Worm (Caenorhabditis elegans) whole organism, mixed stage, embryonic: ENCODE measurements around the gene memo-1.

ENCODE experiments used
- M03D4.4 ChIP-seq: sonication (generic microtip); optimal IDR thresholded peaks from 2 replicates; lab custom pipeline; 2017; ENCODE audit warnings: mild to moderate bottlenecking, missing genetic modification characterization, missing compliant biosample characterization
- bed-3 ChIP-seq: fragments of 200-800 bp; sonication (Bioruptor generic); optimal IDR thresholded peaks from 3 replicates; lab custom pipeline; 2018; ENCODE audit warnings: mild to moderate bottlenecking, missing genetic modification characterization, moderate library complexity, missing compliant biosample characterization
- blmp-1 ChIP-seq: fragments of 150-350 bp; optimal IDR thresholded peaks from 2 replicates; lab custom pipeline; 2014; ENCODE audit warnings: missing biosample characterization, missing genetic modification characterization
- ceh-39 ChIP-seq: fragments of 150-350 bp; optimal IDR thresholded peaks from 2 replicates; lab custom pipeline; 2014; ENCODE audit warnings: missing biosample characterization, missing genetic modification characterization
- ceh-43 ChIP-seq: fragments of 200-800 bp; sonication (Bioruptor generic); optimal IDR thresholded peaks from 2 replicates; lab custom pipeline; 2018; ENCODE audit warnings: mild to moderate bottlenecking, missing genetic modification characterization, moderate library complexity, missing compliant biosample characterization
- ceh-83 ChIP-seq: fragments of 200-800 bp; sonication (Bioruptor generic); optimal IDR thresholded peaks from 2 replicates; lab custom pipeline; 2018; ENCODE audit warnings: mild to moderate bottlenecking, missing genetic modification characterization, missing compliant biosample characterization
- ces-1 ChIP-seq: fragments of 150-350 bp; optimal IDR thresholded peaks from 2 replicates; lab custom pipeline; 2014; ENCODE audit warnings: missing biosample characterization, missing genetic modification reagents, missing genetic modification characterization
- cnd-1 ChIP-seq: fragments of 200-800 bp; sonication (Bioruptor generic); optimal IDR thresholded peaks from 2 replicates; lab custom pipeline; 2018; ENCODE audit warnings: mild to moderate bottlenecking, missing genetic modification characterization, missing compliant biosample characterization
- drap-1 ChIP-seq: fragments of 200-800 bp; sonication (Bioruptor generic); optimal IDR thresholded peaks from 3 replicates; lab custom pipeline; 2018; ENCODE audit warnings: mild to moderate bottlenecking, missing genetic modification characterization, missing compliant biosample characterization
- elt-1 ChIP-seq: sonication (generic microtip); optimal IDR thresholded peaks from 2 replicates; lab custom pipeline; 2017; ENCODE audit warnings: missing genetic modification characterization, mild to moderate bottlenecking, missing compliant biosample characterization, antibody characterized with exemption, moderate library complexity, borderline replicate concordance; ENCODE audit not compliant: insufficient read depth
- elt-3 ChIP-seq: fragments of 150-350 bp; optimal IDR thresholded peaks from 2 replicates; lab custom pipeline; 2014; ENCODE audit warnings: missing biosample characterization, missing genetic modification characterization
- flh-1 ChIP-seq: fragments of 200-800 bp; sonication (Bioruptor generic); optimal IDR thresholded peaks from 2 replicates; lab custom pipeline; 2018; ENCODE audit warnings: mild to moderate bottlenecking, missing genetic modification characterization, moderate library complexity, missing compliant biosample characterization
- ham-2 ChIP-seq: fragments of 200-800 bp; sonication (Bioruptor generic); optimal IDR thresholded peaks from 2 replicates; lab custom pipeline; 2018; ENCODE audit warnings: mild to moderate bottlenecking, missing genetic modification characterization, missing compliant biosample characterization
- hlh-1 ChIP-seq: fragments of 150-350 bp; optimal IDR thresholded peaks from 2 replicates; lab custom pipeline; 2014; ENCODE audit warnings: missing biosample characterization, missing genetic modification reagents, missing genetic modification characterization
- lin-13 ChIP-seq: fragments of 150-350 bp; optimal IDR thresholded peaks from 2 replicates; lab custom pipeline; 2014; ENCODE audit warnings: missing biosample characterization, missing genetic modification characterization
- lin-32 ChIP-seq: fragments of 200-800 bp; sonication (Bioruptor generic); optimal IDR thresholded peaks from 2 replicates; lab custom pipeline; 2018; ENCODE audit warnings: mild to moderate bottlenecking, missing genetic modification characterization, missing compliant biosample characterization
- lsy-2 ChIP-seq: fragments of 150-350 bp; optimal IDR thresholded peaks from 2 replicates; lab custom pipeline; 2014; ENCODE audit warnings: missing biosample characterization, missing genetic modification characterization
- mab-5 ChIP-seq: fragments of 150-350 bp; optimal IDR thresholded peaks from 2 replicates; lab custom pipeline; 2014; ENCODE audit warnings: missing biosample characterization, missing genetic modification characterization
- mep-1 ChIP-seq: fragments of 150-350 bp; optimal IDR thresholded peaks from 2 replicates; lab custom pipeline; 2017; ENCODE audit warnings: missing biosample characterization, missing genetic modification reagents, missing genetic modification characterization, inconsistent platforms
- mls-2 ChIP-seq: sonication (generic microtip); optimal IDR thresholded peaks from 2 replicates; lab custom pipeline; 2016; ENCODE audit warnings: mild to moderate bottlenecking, missing genetic modification characterization, moderate library complexity, missing compliant biosample characterization
- nhr-2 ChIP-seq: fragments of 150-350 bp; optimal IDR thresholded peaks from 2 replicates; lab custom pipeline; 2014; ENCODE audit warnings: missing biosample characterization, missing genetic modification characterization
- nhr-237 ChIP-seq: fragments of 150-350 bp; optimal IDR thresholded peaks from 2 replicates; lab custom pipeline; 2014; ENCODE audit warnings: missing biosample characterization, missing genetic modification characterization
- nhr-76 ChIP-seq: sonication (generic microtip); optimal IDR thresholded peaks from 2 replicates; lab custom pipeline; 2017; ENCODE audit warnings: missing biosample characterization, missing genetic modification characterization
- pha-4 ChIP-seq: fragments of 150-350 bp; optimal IDR thresholded peaks from 2 replicates; lab custom pipeline; 2018; ENCODE audit warnings: missing biosample characterization, missing genetic modification reagents, missing genetic modification characterization
- sem-2 ChIP-seq: fragments of 200-800 bp; sonication (Bioruptor generic); optimal IDR thresholded peaks from 2 replicates; lab custom pipeline; 2018; ENCODE audit warnings: mild to moderate bottlenecking, missing genetic modification characterization, missing compliant biosample characterization
- snpc-4 ChIP-seq: fragments of 150-350 bp; optimal IDR thresholded peaks from 2 replicates; lab custom pipeline; 2014; ENCODE audit warnings: missing biosample characterization, missing genetic modification characterization
- unc-39 ChIP-seq: fragments of 150-350 bp; optimal IDR thresholded peaks from 2 replicates; lab custom pipeline; 2014; ENCODE audit warnings: missing biosample characterization, missing genetic modification characterization
- unc-62 ChIP-seq: fragments of 150-350 bp; optimal IDR thresholded peaks from 2 replicates; lab custom pipeline; 2014; ENCODE audit warnings: missing biosample characterization, missing genetic modification reagents, missing genetic modification characterization
- zip-8 ChIP-seq: fragments of 150-350 bp; optimal IDR thresholded peaks from 2 replicates; lab custom pipeline; 2014; ENCODE audit warnings: missing biosample characterization, missing genetic modification characterization
- ztf-11 ChIP-seq: fragments of 150-350 bp; optimal IDR thresholded peaks from 2 replicates; lab custom pipeline; 2014; ENCODE audit warnings: missing biosample characterization, missing genetic modification characterization

Gene memo-1

DNA sequence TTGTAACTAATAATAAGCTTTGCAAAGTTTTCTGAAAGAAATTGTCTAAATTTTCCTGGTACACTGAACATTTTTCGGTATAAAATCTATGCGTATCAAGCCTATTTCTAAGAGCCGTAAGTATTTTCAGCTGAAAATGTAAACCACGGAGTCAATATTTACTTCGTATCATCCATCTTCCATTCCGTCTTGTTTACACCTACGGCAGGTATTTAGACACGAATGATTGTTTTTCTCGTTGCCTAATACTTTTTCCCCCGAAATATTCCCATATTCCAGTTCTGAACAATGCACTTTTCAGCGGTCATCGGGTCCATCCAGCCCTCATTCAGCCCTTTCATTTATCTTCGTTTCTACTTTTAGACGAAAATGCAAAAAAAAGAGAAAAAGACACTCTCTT lies 716 bp upstream of the memo-1 start:
- TF ChIP-seq elt-3 (tag; lab: Kevin White, UChicago) (no peak), pha-4 (tag; lab: Kevin White, UChicago) (peak; percentile 62)

DNA sequence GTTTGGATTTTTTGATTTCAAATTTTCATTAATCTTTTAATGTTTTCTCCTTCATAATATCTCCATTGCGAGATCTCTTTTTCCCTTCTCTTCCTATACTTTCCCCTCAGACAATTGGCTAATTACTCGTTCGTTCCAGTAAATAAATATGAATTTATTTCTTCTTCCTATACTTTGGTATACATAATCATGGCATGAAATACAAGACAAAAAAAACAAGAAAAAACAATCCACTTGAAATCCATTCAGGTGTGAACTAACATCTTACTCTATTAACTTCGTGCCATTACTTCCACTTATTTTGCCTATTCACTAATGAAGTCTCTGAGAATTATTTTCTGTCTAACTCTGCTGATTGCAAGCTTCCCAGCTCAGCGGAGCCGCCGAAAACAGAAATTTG lies 4.7 kb downstream of the memo-1 start, which contains the start of gene grd-8:
grd-8 (plus strand) TSS at position 301 of the 400 bp plus-strand sequence.
- TF ChIP-seq lsy-2 (tag; lab: Kevin White, UChicago) (no peak), ceh-83 (GFP tag; lab: Kevin White, UChicago) (no peak), nhr-76 (tag; lab: Kevin White, UChicago) (no peak), M03D4.4 (tag; lab: Kevin White, UChicago) (no peak), ceh-43 (no peak), snpc-4 (tag; lab: Kevin White, UChicago) (no peak), sem-2 (no peak)

ce11 chrV:7839485-7839884 lies 7.5 kb downstream of the memo-1 start, which contains the start of gene C37C3.12:
C37C3.12 (minus strand) TSS chrV:7839585.
- TF ChIP-seq lin-13 (tag; lab: Kevin White, UChicago) = no peak
- no peak for TF ChIP-seq cnd-1 (tag; lab: Kevin White, UChicago)
- TF ChIP-seq hlh-1 (tag; lab: Kevin White, UChicago) = no peak
- TF ChIP-seq mls-2 = no peak
- TF ChIP-seq nhr-2 (tag; lab: Kevin White, UChicago) = no peak
- TF ChIP-seq zip-8 (tag; lab: Kevin White, UChicago) = no peak
- no peak for TF ChIP-seq sem-2
- TF ChIP-seq drap-1 (GFP tag; lab: Kevin White, UChicago) = no peak
- TF ChIP-seq ceh-83 (GFP tag; lab: Kevin White, UChicago) = no peak
- TF ChIP-seq unc-39 (tag; lab: Kevin White, UChicago) = no peak
- TF ChIP-seq ham-2 (GFP tag; lab: Kevin White, UChicago) = no peak
- no peak for TF ChIP-seq blmp-1
- TF ChIP-seq lin-32 (GFP tag; lab: Kevin White, UChicago) = no peak
- TF ChIP-seq ceh-39 (tag; lab: Kevin White, UChicago) = no peak
- TF ChIP-seq elt-3 (tag; lab: Kevin White, UChicago) = no peak
- no peak for TF ChIP-seq bed-3 (GFP tag; lab: Kevin White, UChicago)
- TF ChIP-seq ces-1 (GFP tag; lab: Kevin White, UChicago) = no peak
- no peak for TF ChIP-seq lsy-2 (tag; lab: Kevin White, UChicago)
- no peak for TF ChIP-seq snpc-4 (tag; lab: Kevin White, UChicago)

ce11 chrV:7837809-7838208 lies 9.2 kb downstream of the memo-1 start, which contains the start of gene ttr-33:
ttr-33 (minus strand) TSS chrV:7837909.
- TF ChIP-seq ceh-83 (GFP tag; lab: Kevin White, UChicago) = no peak

ce11 chrV:7836911-7837310 lies 10.1 kb downstream of the memo-1 start, which contains the start of gene txt-5:
txt-5 (minus strand) TSS chrV:7837134.
- TF ChIP-seq zip-8 (tag; lab: Kevin White, UChicago) (peak; percentile 64), nhr-76 (tag; lab: Kevin White, UChicago) (no peak)

DNA sequence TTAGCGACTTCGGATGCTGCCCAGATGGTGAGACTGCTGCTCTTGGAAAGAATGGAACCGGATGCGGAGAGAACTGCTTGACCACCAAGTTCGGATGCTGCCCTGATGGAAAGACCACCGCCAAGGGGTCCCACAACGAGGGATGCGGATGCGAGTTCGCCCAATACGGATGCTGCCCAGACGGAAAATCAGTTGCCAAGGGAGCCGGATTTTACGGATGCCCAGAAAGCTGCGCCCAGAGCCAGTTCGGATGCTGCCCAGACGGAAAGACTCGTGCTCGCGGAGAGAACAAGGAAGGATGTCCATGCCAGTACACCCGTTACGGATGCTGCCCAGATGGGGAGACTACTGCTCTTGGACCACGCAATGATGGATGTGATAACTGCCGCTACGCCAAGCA lies 16.0 kb downstream of the memo-1 start:
- TF ChIP-seq hlh-1 (tag; lab: Kevin White, UChicago) = no peak
- no peak for TF ChIP-seq bed-3 (GFP tag; lab: Kevin White, UChicago)
- TF ChIP-seq ceh-83 (GFP tag; lab: Kevin White, UChicago) = no peak
- no peak for TF ChIP-seq mab-5 (tag; lab: Kevin White, UChicago)
- no peak for TF ChIP-seq ztf-11 (tag; lab: Kevin White, UChicago)
- TF ChIP-seq snpc-4 (tag; lab: Kevin White, UChicago) = no peak
- no peak for TF ChIP-seq lin-13 (tag; lab: Kevin White, UChicago)
- TF ChIP-seq nhr-2 (tag; lab: Kevin White, UChicago) = no peak
- TF ChIP-seq elt-3 (tag; lab: Kevin White, UChicago) = no peak

ce11 chrV:7826917-7827316 lies 20.1 kb downstream of the memo-1 start, which contains the start of gene mig-6:
mig-6 (plus strand) TSS chrV:7827217.
- TF ChIP-seq zip-8 (tag; lab: Kevin White, UChicago) (no peak), mab-5 (tag; lab: Kevin White, UChicago) (no peak), lin-32 (GFP tag; lab: Kevin White, UChicago) (no peak), ztf-11 (tag; lab: Kevin White, UChicago) (no peak), drap-1 (GFP tag; lab: Kevin White, UChicago) (no peak), lin-13 (tag; lab: Kevin White, UChicago) (no peak), blmp-1 (no peak), unc-62 (GFP tag; lab: Kevin White, UChicago) (no peak), ceh-43 (no peak), elt-3 (tag; lab: Kevin White, UChicago) (no peak), pha-4 (tag; lab: Kevin White, UChicago) (no peak), flh-1 (GFP tag; lab: Kevin White, UChicago) (no peak), mls-2 (no peak), cnd-1 (tag; lab: Kevin White, UChicago) (no peak), nhr-2 (tag; lab: Kevin White, UChicago) (no peak), nhr-237 (tag; lab: Kevin White, UChicago) (no peak), nhr-76 (tag; lab: Kevin White, UChicago) (no peak), elt-1 (no peak), mep-1 (no peak)
- TF ChIP-seq, all 35 proteins: peak for 0
